Fruit fly (Drosophila melanogaster) whole organism, pupa: ENCODE measurements around the gene vap.

Experiments used
- CG13204 ChIP-seq: fragments of 200-800 bp; sonication (Bioruptor generic); optimal IDR thresholded peaks from 2 replicates; lab custom pipeline; 2018; ENCODE audit warnings: missing biosample characterization, mild to moderate bottlenecking, missing genetic modification characterization, moderate library complexity
- CG32121 ChIP-seq: fragments of 200-800 bp; sonication (Bioruptor generic); IDR thresholded peaks from 2 replicates; pipeline ENCODE4 v1.3.6; 2022; ENCODE audit warnings: missing biosample characterization, missing genetic modification characterization
- CG34367 ChIP-seq: fragments of 200-800 bp; sonication (Bioruptor generic); optimal IDR thresholded peaks from 2 replicates; lab custom pipeline; 2018; ENCODE audit warnings: missing biosample characterization, mild to moderate bottlenecking, missing genetic modification characterization
- EcR ChIP-seq: fragments of 200-800 bp; sonication (Bioruptor generic); optimal IDR thresholded peaks from 3 replicates; lab custom pipeline; 2019; ENCODE audit warnings: missing biosample characterization, missing genetic modification characterization, mild to moderate bottlenecking, moderate library complexity, missing genetic modification reagents
- Snoo ChIP-seq: fragments of 200-800 bp; sonication (Bioruptor generic); optimal IDR thresholded peaks from 3 replicates; lab custom pipeline; 2017; ENCODE audit warnings: missing biosample characterization, mild to moderate bottlenecking, missing genetic modification characterization, inconsistent platforms

DNA sequence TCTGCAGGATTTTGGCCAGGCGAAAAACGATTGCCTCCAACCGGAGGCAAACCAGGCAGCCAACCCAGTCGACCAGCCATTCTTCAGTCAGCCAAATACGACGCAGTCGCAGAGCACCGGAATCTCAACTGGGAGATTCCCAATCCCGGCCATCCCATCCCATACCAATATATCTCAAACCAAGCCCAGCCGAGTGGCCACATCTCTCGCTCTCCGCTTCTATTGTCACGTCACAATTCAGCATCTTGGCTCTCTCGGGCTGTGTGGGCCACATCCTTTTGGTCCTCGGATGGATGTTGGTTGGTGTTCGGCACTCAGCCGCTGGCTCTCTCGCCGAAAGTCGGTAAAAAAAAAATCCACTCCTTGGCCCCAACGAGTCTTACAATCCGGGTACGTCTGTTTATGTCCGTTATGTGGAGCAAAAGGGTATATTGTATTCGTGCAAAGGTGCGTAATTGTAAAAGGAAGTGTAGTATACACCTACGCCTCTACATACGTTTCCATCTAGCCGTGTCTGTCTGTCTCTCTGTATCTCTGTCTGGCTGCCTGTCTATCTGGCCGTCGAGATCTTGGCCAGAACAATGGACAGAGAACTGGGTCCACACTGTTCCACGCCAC is 32.3 kb downstream of the vap start, which contains the start of gene mmd:
- TF ChIP-seq CG32121 (no peak), Snoo (no peak), EcR (GFP tag; lab: Kevin White, UChicago) (no peak), CG13204 (no peak), CG34367 (tag; lab: Kevin White, UChicago) (no peak)
